Fruit fly (Drosophila melanogaster) whole organism, embryonic: ENCODE data around the gene Theg.
A peak's percentile ranks its signal among the peaks of the same experiment; 100 is the strongest.

Experiments
- Ada2b ChIP-seq: fragments of 200-800 bp; sonication (Bioruptor generic); IDR thresholded peaks from 2 replicates; pipeline ENCODE4 v1.3.6; 2022; ENCODE audit warnings: missing biosample characterization, missing genetic modification characterization
- Antp ChIP-seq: fragments of 200-800 bp; sonication (Bioruptor generic); optimal IDR thresholded peaks from 3 replicates; lab custom pipeline; 2016; ENCODE audit warnings: missing biosample characterization, missing genetic modification characterization
- B-H1 ChIP-seq: fragments of 200-800 bp; sonication (Bioruptor generic); IDR thresholded peaks from 3 replicates; pipeline ENCODE4 v1.3.6; 2022; ENCODE audit warnings: missing biosample characterization, missing genetic modification characterization
- CG11085 ChIP-seq: fragments of 200-800 bp; sonication (Bioruptor generic); IDR thresholded peaks from 2 replicates; pipeline ENCODE4 v1.3.6; 2022; ENCODE audit warnings: missing biosample characterization, missing genetic modification characterization
- CG1233 ChIP-seq: fragments of 200-800 bp; sonication (Bioruptor generic); optimal IDR thresholded peaks from 4 replicates; lab custom pipeline; 2018; ENCODE audit warnings: missing biosample characterization, mild to moderate bottlenecking, missing genetic modification characterization
- CG13424 ChIP-seq: fragments of 200-800 bp; sonication (Bioruptor generic); optimal IDR thresholded peaks from 2 replicates; lab custom pipeline; 2019; ENCODE audit warnings: missing biosample characterization, mild to moderate bottlenecking, missing genetic modification characterization, moderate library complexity
- CG13624 ChIP-seq: fragments of 200-800 bp; sonication (Bioruptor generic); optimal IDR thresholded peaks from 2 replicates; lab custom pipeline; 2016; ENCODE audit warnings: missing biosample characterization, missing genetic modification characterization
- CG14441 ChIP-seq: fragments of 200-800 bp; sonication (Bioruptor generic); IDR thresholded peaks from 2 replicates; pipeline ENCODE4 v1.3.6; 2022; ENCODE audit warnings: missing biosample characterization, missing genetic modification characterization
- CG15696 ChIP-seq: fragments of 200-800 bp; sonication (Bioruptor generic); optimal IDR thresholded peaks from 2 replicates; lab custom pipeline; 2019; ENCODE audit warnings: missing biosample characterization, mild to moderate bottlenecking, missing genetic modification characterization, moderate library complexity
- CG17361 ChIP-seq: fragments of 200-800 bp; sonication (Bioruptor generic); IDR thresholded peaks from 3 replicates; pipeline ENCODE4 v1.3.6; 2022; ENCODE audit warnings: missing biosample characterization, missing genetic modification characterization
- CG17385 ChIP-seq: fragments of 200-800 bp; sonication (Bioruptor generic); optimal IDR thresholded peaks from 3 replicates; lab custom pipeline; 2018; ENCODE audit warnings: missing biosample characterization, mild to moderate bottlenecking, missing genetic modification characterization
- CG17829 ChIP-seq: fragments of 200-800 bp; optimal IDR thresholded peaks from 2 replicates; lab custom pipeline; 2019; ENCODE audit warnings: missing biosample characterization, mild to moderate bottlenecking, missing genetic modification characterization, moderate library complexity
- CG17912 ChIP-seq: fragments of 200-800 bp; sonication (Bioruptor generic); optimal IDR thresholded peaks from 2 replicates; lab custom pipeline; 2018; ENCODE audit warnings: missing biosample characterization, mild to moderate bottlenecking, missing genetic modification characterization
- CG18476 ChIP-seq: fragments of 200-800 bp; sonication (Bioruptor generic); optimal IDR thresholded peaks from 2 replicates; lab custom pipeline; 2016; ENCODE audit warnings: missing biosample characterization, mild to moderate bottlenecking, missing genetic modification characterization
- CG2678 ChIP-seq: fragments of 200-800 bp; sonication (Bioruptor generic); optimal IDR thresholded peaks from 3 replicates; lab custom pipeline; 2019; ENCODE audit warnings: missing biosample characterization, mild to moderate bottlenecking, missing genetic modification characterization, moderate library complexity
- CG2712 ChIP-seq: fragments of 200-800 bp; optimal IDR thresholded peaks from 3 replicates; lab custom pipeline; 2019; ENCODE audit warnings: missing biosample characterization, mild to moderate bottlenecking, missing genetic modification characterization, moderate library complexity
- CG2875 ChIP-seq: fragments of 200-800 bp; sonication (Bioruptor generic); optimal IDR thresholded peaks from 2 replicates; lab custom pipeline; 2017; ENCODE audit warnings: missing biosample characterization, mild to moderate bottlenecking, missing genetic modification characterization, missing genetic modification reagents
- CG30403 ChIP-seq: fragments of 200-800 bp; sonication (Bioruptor generic); optimal IDR thresholded peaks from 3 replicates; lab custom pipeline; 2016; ENCODE audit warnings: missing biosample characterization, missing genetic modification characterization
- CG32767 ChIP-seq: fragments of 200-800 bp; sonication (Bioruptor generic); IDR thresholded peaks from 2 replicates; pipeline ENCODE4 v1.3.6; 2022; ENCODE audit warnings: missing biosample characterization, missing genetic modification characterization
- CG3281 ChIP-seq: fragments of 200-800 bp; sonication (Bioruptor generic); optimal IDR thresholded peaks from 3 replicates; lab custom pipeline; 2017; ENCODE audit warnings: missing biosample characterization, mild to moderate bottlenecking, missing genetic modification characterization
- CG34376 ChIP-seq: fragments of 200-800 bp; sonication (Bioruptor generic); optimal IDR thresholded peaks from 2 replicates; lab custom pipeline; 2018; ENCODE audit warnings: missing biosample characterization, mild to moderate bottlenecking, missing genetic modification characterization
- CG34422 ChIP-seq: fragments of 200-800 bp; sonication (Bioruptor generic); IDR thresholded peaks from 3 replicates; pipeline ENCODE4 v1.3.6; 2022; ENCODE audit warnings: missing biosample characterization, missing genetic modification characterization
- CG3838 ChIP-seq: fragments of 200-800 bp; sonication (Bioruptor generic); optimal IDR thresholded peaks from 3 replicates; lab custom pipeline; 2016; ENCODE audit warnings: missing biosample characterization, missing genetic modification characterization
- CG3847 ChIP-seq: fragments of 200-800 bp; sonication (Bioruptor generic); IDR thresholded peaks from 2 replicates; pipeline ENCODE4 v1.3.6; 2022; ENCODE audit warnings: missing biosample characterization, missing genetic modification characterization
- CG4617 ChIP-seq: fragments of 200-800 bp; sonication (Bioruptor generic); optimal IDR thresholded peaks from 3 replicates; lab custom pipeline; 2016; ENCODE audit warnings: missing biosample characterization, missing genetic modification characterization, borderline replicate concordance
- CG5245 ChIP-seq: fragments of 200-800 bp; sonication (Bioruptor generic); optimal IDR thresholded peaks from 3 replicates; lab custom pipeline; 2016; ENCODE audit warnings: missing biosample characterization, missing genetic modification characterization
- CG6689 ChIP-seq: fragments of 200-800 bp; sonication (Bioruptor generic); IDR thresholded peaks from 2 replicates; pipeline ENCODE4 v1.3.6; 2022; ENCODE audit warnings: missing biosample characterization, missing genetic modification characterization
- CG9727 ChIP-seq: fragments of 200-800 bp; sonication (Bioruptor generic); optimal IDR thresholded peaks from 3 replicates; lab custom pipeline; 2017; ENCODE audit warnings: missing biosample characterization, mild to moderate bottlenecking, missing genetic modification characterization
- CG9876 ChIP-seq: fragments of 200-800 bp; sonication (Bioruptor generic); optimal IDR thresholded peaks from 2 replicates; lab custom pipeline; 2016; ENCODE audit warnings: missing biosample characterization, missing genetic modification characterization
- Eip74EF ChIP-seq, 2 experiments: fragments of 200-800 bp in 1 of 2; fragments of >200 bp in 1 of 2; sonication (Bioruptor generic) in 1 of 2; optimal IDR thresholded peaks; 2 replicates each; lab custom pipeline; 2017 to 2019; ENCODE audit warnings: missing biosample characterization in 2 of 2, missing genetic modification characterization in 2 of 2, mild to moderate bottlenecking in 1 of 2, moderate library complexity in 1 of 2
- Elba2 ChIP-seq: fragments of 200-800 bp; sonication (Bioruptor generic); optimal IDR thresholded peaks from 3 replicates; lab custom pipeline; 2016; ENCODE audit warnings: missing biosample characterization, missing genetic modification characterization
- Hey ChIP-seq: fragments of 200-800 bp; sonication (Bioruptor generic); optimal IDR thresholded peaks from 3 replicates; lab custom pipeline; 2018; ENCODE audit warnings: missing biosample characterization, mild to moderate bottlenecking, missing genetic modification characterization
- HmgZ ChIP-seq: fragments of 200-800 bp; sonication (Bioruptor generic); optimal IDR thresholded peaks from 2 replicates; lab custom pipeline; 2018; ENCODE audit warnings: missing biosample characterization, mild to moderate bottlenecking, missing genetic modification characterization
- Hr39 ChIP-seq: fragments of >200 bp; optimal IDR thresholded peaks from 2 replicates; lab custom pipeline; 2017
- Jarid2 ChIP-seq: fragments of 200-800 bp; sonication (Bioruptor generic); optimal IDR thresholded peaks from 3 replicates; lab custom pipeline; 2017; ENCODE audit warnings: mild to moderate bottlenecking, missing biosample characterization, missing genetic modification reagents, missing genetic modification characterization
- Pdp1 ChIP-seq, 2 experiments: fragments of 200-800 bp; sonication (Bioruptor generic); optimal IDR thresholded peaks; 3 replicates each; lab custom pipeline; 2016; ENCODE audit warnings: missing biosample characterization in 2 of 2, missing genetic modification characterization in 2 of 2, mild to moderate bottlenecking in 1 of 2, moderate library complexity in 1 of 2
- Sry-β ChIP-seq: fragments of 200-800 bp; sonication (Bioruptor generic); optimal IDR thresholded peaks from 2 replicates; lab custom pipeline; 2018; ENCODE audit warnings: missing biosample characterization, mild to moderate bottlenecking, missing genetic modification characterization, moderate library complexity
- Xrp1 ChIP-seq: fragments of 200-800 bp; sonication (Bioruptor generic); IDR thresholded peaks from 2 replicates; pipeline ENCODE4 v1.3.6; 2022; ENCODE audit warnings: missing biosample characterization, missing genetic modification characterization
- abd-A ChIP-seq: fragments of 200-800 bp; sonication (Bioruptor generic); optimal IDR thresholded peaks from 3 replicates; lab custom pipeline; 2019; ENCODE audit warnings: missing biosample characterization, mild to moderate bottlenecking, missing genetic modification characterization, moderate library complexity
- dysf ChIP-seq: fragments of 200-800 bp; sonication (Bioruptor generic); IDR thresholded peaks from 3 replicates; pipeline ENCODE4 v1.3.6; 2022; ENCODE audit warnings: missing biosample characterization, missing genetic modification characterization
- hbn ChIP-seq: fragments of 200-800 bp; sonication (Bioruptor generic); IDR thresholded peaks from 2 replicates; pipeline ENCODE4 v1.3.6; 2022; ENCODE audit warnings: missing biosample characterization, missing genetic modification characterization; ENCODE audit not compliant: partially characterized antibody
- hth ChIP-seq: fragments of >200 bp; optimal IDR thresholded peaks from 2 replicates; lab custom pipeline; 2017; ENCODE audit warnings: inconsistent platforms
- ind ChIP-seq: fragments of 200-800 bp; sonication (Bioruptor generic); optimal IDR thresholded peaks from 3 replicates; lab custom pipeline; 2016; ENCODE audit warnings: missing biosample characterization, missing genetic modification characterization
- inv ChIP-seq: fragments of 200-800 bp; sonication (Bioruptor generic); IDR thresholded peaks from 2 replicates; pipeline ENCODE4 v1.3.6; 2022; ENCODE audit warnings: missing biosample characterization, missing genetic modification characterization; ENCODE audit not compliant: partially characterized antibody
- oc ChIP-seq: fragments of 200-800 bp; sonication (Bioruptor generic); optimal IDR thresholded peaks from 2 replicates; lab custom pipeline; 2018; ENCODE audit warnings: missing biosample characterization, mild to moderate bottlenecking, missing genetic modification characterization, moderate library complexity
- org-1 ChIP-seq: fragments of 200-800 bp; sonication (Bioruptor generic); optimal IDR thresholded peaks from 2 replicates; lab custom pipeline; 2017; ENCODE audit warnings: missing biosample characterization, missing genetic modification characterization
- row ChIP-seq: fragments of 200-800 bp; sonication (Bioruptor generic); IDR thresholded peaks from 3 replicates; pipeline ENCODE4 v1.3.6; 2022; ENCODE audit warnings: missing biosample characterization, missing genetic modification characterization
- tgo ChIP-seq: fragments of 200-800 bp; sonication (Bioruptor generic); IDR thresholded peaks from 3 replicates; pipeline ENCODE4 v1.3.6; 2022; ENCODE audit warnings: missing biosample characterization, missing genetic modification characterization
- trem ChIP-seq: fragments of 200-800 bp; optimal IDR thresholded peaks from 3 replicates; lab custom pipeline; 2019; ENCODE audit warnings: missing biosample characterization, mild to moderate bottlenecking, missing genetic modification characterization, moderate library complexity
- twi ChIP-seq: fragments of 200-800 bp; optimal IDR thresholded peaks from 2 replicates; lab custom pipeline; 2019; ENCODE audit warnings: missing biosample characterization, mild to moderate bottlenecking, missing genetic modification characterization, moderate library complexity
- wdn ChIP-seq: fragments of 200-800 bp; sonication (Bioruptor generic); IDR thresholded peaks from 2 replicates; pipeline ENCODE4 v1.3.6; 2022; ENCODE audit warnings: missing biosample characterization, missing genetic modification characterization

Gene Theg

dm6 chr3R:22039480-22039879 is 25.0 kb downstream of the Theg start (continued):
- TF ChIP-seq inv (GFP tag; lab: Robert Waterston, UW) (no peak), CG30403 (GFP tag; lab: Kevin White, UChicago) (peak; percentile 38), CG2875 (GFP tag; lab: Kevin White, UChicago) (peak; percentile 34), twi (tag; lab: Kevin White, UChicago) (no peak), B-H1 (GFP tag; lab: Robert Waterston, UW) (peak; percentile 42; the same call in 1 of the 3 replicates), CG2678 (tag; lab: Kevin White, UChicago) (no peak), CG6689 (peak; percentile 62), Antp (GFP tag; lab: Kevin White, UChicago) (peak; percentile 29), CG3838 (GFP tag; lab: Kevin White, UChicago) (no peak), Sry-β (GFP tag; lab: Kevin White, UChicago) (no peak), Xrp1 (GFP tag; lab: Robert Waterston, UW) (peak; percentile 82), CG2712 (peak; percentile 63), Eip74EF (GFP tag; optimal IDR thresholded peaks at IDR 0.05; lab: Kevin White, UChicago) (no peak), ind (peak; percentile 30), Pdp1 (GFP tag; optimal IDR thresholded peaks at IDR 0.05; lab: Kevin White, UChicago) (peak in 1 of 2 experiments; percentile 40), CG17361 (GFP tag; lab: Robert Waterston, UW) (0 out of 3 replicates have a peak, but pooled peaks have one; percentile 42), CG3847 (GFP tag; lab: Robert Waterston, UW) (peak; percentile 34; the same call in 1 of the 2 replicates), CG18476 (GFP tag; lab: Kevin White, UChicago) (peak; percentile 18), trem (tag; lab: Kevin White, UChicago) (no peak), oc (tag; lab: Kevin White, UChicago) (peak; percentile 52), CG14441 (peak; percentile 51), CG17385 (GFP tag; lab: Kevin White, UChicago) (peak; percentile 44), Ada2b (GFP tag; lab: Robert Waterston, UW) (peak; percentile 66), CG9727 (peak; percentile 26), dysf (GFP tag; lab: Robert Waterston, UW) (peak; percentile 55; the same call in 2 of the 3 replicates), CG17912 (GFP tag; lab: Kevin White, UChicago) (no peak), tgo (GFP tag; lab: Robert Waterston, UW) (peak; percentile 70), CG15696 (tag; lab: Kevin White, UChicago) (no peak), Jarid2 (GFP tag; lab: Kevin White, UChicago) (no peak), CG1233 (peak; percentile 24), CG11085 (0 out of 2 replicates have a peak, but pooled peaks have one; percentile 10), CG5245 (GFP tag; lab: Kevin White, UChicago) (peak; percentile 15), hth (no peak), CG32767 (GFP tag; lab: Robert Waterston, UW) (peak; percentile 65), CG3281 (no peak), wdn (GFP tag; lab: Robert Waterston, UW) (no peak), Hey (tag; lab: Kevin White, UChicago) (no peak), CG17829 (tag; lab: Kevin White, UChicago) (peak; percentile 33), hbn (no peak), HmgZ (no peak), CG9876 (no peak), Hr39 (no peak), CG13624 (GFP tag; lab: Kevin White, UChicago) (peak; percentile 2), CG34422 (GFP tag; lab: Robert Waterston, UW) (peak; percentile 76), abd-A (no peak), org-1 (GFP tag; lab: Kevin White, UChicago) (peak; percentile 42), Elba2 (no peak), row (GFP tag; lab: Robert Waterston, UW) (peak; percentile 78), CG34376 (no peak), CG13424 (tag; lab: Kevin White, UChicago) (peak; percentile 53), CG4617 (GFP tag; lab: Kevin White, UChicago) (no peak)
